Fruit fly (Drosophila melanogaster): ENCODE results near the gene RanBP3.

Gene RanBP3

DNA sequence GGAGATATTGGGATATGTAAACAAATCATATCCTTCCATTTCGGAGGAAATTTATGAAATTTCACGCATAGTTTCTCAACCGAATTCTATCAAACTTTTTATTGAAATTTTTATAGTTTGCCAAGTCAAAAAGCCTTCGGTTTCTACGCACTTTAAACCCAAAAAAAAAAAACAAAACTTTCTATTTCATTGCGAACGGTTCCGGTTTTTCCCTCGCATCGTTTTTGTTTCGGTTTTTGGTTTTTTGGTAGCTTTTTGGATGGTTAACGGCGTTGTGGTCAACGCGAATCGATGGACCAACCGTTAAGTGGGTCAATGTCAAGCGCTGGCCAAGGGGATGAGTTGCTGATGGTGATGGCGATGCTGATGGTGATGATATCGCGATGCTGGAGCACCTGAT lies 11.7 kb downstream of the RanBP3 start:
- TF ChIP-seq pan (optimal IDR thresholded peaks at IDR 0.05): no peak
- TF ChIP-seq psq (optimal IDR thresholded peaks at IDR 0.05): no peak
- no peak for TF ChIP-seq CG8478 (optimal IDR thresholded peaks at IDR 0.05)
- no peak for TF ChIP-seq EcR (GFP tag; optimal IDR thresholded peaks at IDR 0.05)
- TF ChIP-seq usp (GFP tag; optimal IDR thresholded peaks at IDR 0.05): no peak
- TF ChIP-seq Dll (optimal IDR thresholded peaks at IDR 0.05): no peak

DNA sequence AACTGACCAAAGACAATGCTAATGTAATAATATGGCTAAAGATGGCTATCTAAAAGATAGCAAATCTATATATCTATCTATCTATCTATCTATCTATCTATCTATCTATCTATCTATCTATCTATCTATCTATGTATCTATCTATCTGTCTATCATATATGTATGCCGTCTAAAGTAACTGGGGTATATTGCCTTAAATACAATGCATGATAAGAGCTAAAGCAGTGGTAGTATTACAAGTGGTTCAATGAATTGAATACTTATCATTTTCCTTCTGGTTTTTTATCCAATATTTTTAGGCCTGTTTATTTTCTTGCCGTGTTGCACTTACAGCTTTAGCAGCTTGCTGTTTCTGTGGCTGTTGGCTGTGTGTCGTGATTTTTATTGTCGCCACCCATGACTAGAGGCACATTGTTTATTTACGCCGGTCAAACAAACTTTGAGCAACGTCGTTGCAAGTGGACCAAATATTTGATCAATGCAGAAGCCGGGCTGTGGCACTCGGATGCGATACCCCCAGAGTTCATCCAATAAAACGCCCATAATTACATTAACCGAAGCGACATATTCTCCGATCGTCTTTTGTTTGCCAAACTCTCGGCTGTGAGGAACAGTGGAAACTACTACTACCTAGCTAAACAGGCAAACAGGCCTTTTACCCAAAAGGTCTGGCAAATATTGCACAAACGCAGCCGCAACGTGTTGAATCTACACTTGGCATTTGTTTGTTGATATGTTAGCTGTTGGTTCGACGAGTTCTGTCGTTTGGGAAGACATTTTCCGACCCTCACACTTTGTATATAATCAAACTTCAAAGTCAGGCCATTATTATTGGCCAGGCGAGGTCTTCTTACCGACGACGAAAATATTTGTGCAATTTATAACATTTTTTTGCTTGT lies 14.7 kb downstream of the RanBP3 start:
- TF ChIP-seq psq (optimal IDR thresholded peaks at IDR 0.05) (no peak), CG8478 (optimal IDR thresholded peaks at IDR 0.05) (no peak), Dll (optimal IDR thresholded peaks at IDR 0.05) (no peak), pan (optimal IDR thresholded peaks at IDR 0.05) (no peak), usp (GFP tag; optimal IDR thresholded peaks at IDR 0.05) (no peak), EcR (GFP tag; optimal IDR thresholded peaks at IDR 0.05) (no peak)

DNA sequence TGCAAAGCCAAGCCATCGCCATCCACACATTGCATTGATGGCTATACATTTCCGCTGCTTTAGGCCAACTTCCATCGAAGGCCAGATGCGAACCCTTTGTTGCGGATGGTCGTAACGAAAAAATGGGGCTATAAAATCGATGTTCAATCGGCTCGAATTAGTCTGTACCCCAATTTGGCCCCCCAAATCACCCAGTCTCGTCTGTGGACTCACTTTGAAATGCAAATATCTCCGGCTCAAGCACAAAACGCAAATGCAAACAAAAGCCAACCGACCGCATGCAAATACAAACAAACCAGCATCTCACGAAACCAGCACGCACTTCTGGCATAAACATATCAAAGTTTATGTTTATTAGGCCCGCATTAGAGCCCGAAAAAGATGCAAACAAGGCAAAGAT lies 16.3 kb downstream of the RanBP3 start:
- TF ChIP-seq psq (optimal IDR thresholded peaks at IDR 0.05) (no peak), pan (optimal IDR thresholded peaks at IDR 0.05) (no peak), EcR (GFP tag; optimal IDR thresholded peaks at IDR 0.05) (no peak), CG8478 (optimal IDR thresholded peaks at IDR 0.05) (no peak), Dll (optimal IDR thresholded peaks at IDR 0.05) (no peak), usp (GFP tag; optimal IDR thresholded peaks at IDR 0.05) (no peak)

DNA sequence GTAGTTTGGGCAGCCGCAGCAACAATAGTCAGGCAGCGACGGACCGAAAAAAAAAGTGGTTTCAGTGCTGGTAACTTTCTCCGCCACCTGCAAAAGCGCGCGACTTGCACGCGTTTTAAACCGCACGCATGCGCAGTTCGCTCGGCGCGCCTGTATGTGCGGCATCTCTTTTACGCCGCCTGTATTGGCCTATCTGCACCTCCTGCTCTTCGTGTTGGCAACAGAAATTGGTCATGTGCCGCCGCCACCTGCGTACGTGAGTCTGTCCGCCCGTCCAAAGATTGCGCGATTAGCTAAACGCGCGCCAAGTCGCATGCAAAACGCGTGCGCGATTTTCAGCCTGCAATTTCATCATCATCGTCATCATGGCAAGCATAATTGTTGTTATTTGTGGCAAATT lies 17.0 kb downstream of the RanBP3 start:
- TF ChIP-seq EcR (GFP tag; optimal IDR thresholded peaks at IDR 0.05) (no peak), psq (optimal IDR thresholded peaks at IDR 0.05) (no peak), CG8478 (optimal IDR thresholded peaks at IDR 0.05) (no peak), pan (optimal IDR thresholded peaks at IDR 0.05) (no peak), usp (GFP tag; optimal IDR thresholded peaks at IDR 0.05) (no peak), Dll (optimal IDR thresholded peaks at IDR 0.05) (no peak)

DNA sequence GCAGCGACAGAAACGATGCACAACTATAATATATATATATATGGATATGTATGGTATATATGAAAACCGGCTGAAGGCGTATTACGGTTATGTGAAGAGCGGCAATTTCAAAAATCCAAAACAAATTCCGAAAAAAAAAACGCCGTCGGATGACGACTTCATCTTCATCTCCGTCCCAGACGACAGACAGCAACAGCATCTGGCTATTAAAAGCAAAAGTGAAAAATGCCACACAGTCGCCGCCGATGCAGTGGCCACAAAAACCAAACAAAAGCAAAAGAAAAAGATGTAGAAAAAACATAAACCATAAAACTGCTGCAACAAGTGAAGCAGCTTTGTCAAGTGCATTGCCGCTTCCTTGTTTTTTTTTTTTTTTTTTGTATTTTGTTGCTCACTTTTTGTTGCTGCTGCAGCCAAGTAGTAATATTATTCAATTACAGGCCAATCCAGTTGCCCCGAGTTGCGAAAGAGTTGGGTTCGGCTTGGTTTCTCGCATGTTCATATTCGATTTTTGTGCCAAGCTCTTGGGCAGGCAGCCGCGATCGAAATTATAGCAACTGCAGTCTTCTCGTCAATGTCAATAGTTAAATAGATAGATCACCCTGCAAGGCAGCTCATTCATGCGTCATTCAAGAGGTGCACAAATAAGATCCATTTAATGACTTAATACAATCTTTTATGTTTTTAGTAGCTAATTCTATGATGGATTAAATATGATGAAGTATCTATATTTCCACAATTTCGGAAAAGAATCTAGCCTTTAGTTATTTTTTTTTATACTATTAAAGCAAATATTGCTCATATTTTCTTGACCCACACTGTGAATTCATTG lies 17.8 kb downstream of the RanBP3 start:
- TF ChIP-seq EcR (GFP tag; optimal IDR thresholded peaks at IDR 0.05): no peak
- no peak for TF ChIP-seq Dll (optimal IDR thresholded peaks at IDR 0.05)
- no peak for TF ChIP-seq pan (optimal IDR thresholded peaks at IDR 0.05)
- no peak for TF ChIP-seq usp (GFP tag; optimal IDR thresholded peaks at IDR 0.05)
- TF ChIP-seq CG8478 (optimal IDR thresholded peaks at IDR 0.05): no peak
- no peak for TF ChIP-seq psq (optimal IDR thresholded peaks at IDR 0.05)

DNA sequence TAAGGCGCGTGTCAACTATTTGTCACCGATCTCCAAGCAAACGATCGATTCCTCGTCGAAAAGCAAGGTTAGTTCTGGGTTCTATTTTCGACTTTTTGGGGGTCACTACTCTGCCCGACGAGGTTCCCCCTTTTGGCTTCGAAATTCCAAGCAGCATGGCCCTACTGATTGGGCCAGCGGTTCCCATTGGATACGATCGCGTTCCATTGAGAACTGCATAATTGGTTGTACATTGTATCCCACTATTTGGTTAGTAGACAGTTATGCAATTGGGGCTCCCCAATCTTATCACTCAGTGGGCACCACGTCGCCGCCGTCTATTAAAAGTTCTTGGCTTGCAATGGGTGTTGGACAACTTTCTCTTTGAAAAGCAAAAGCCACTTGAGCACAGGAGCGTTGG lies 18.9 kb downstream of the RanBP3 start:
- TF ChIP-seq Dll (optimal IDR thresholded peaks at IDR 0.05): no peak
- no peak for TF ChIP-seq psq (optimal IDR thresholded peaks at IDR 0.05)
- no peak for TF ChIP-seq pan (optimal IDR thresholded peaks at IDR 0.05)
- no peak for TF ChIP-seq CG8478 (optimal IDR thresholded peaks at IDR 0.05)
- no peak for TF ChIP-seq EcR (GFP tag; optimal IDR thresholded peaks at IDR 0.05)
- no peak for TF ChIP-seq usp (GFP tag; optimal IDR thresholded peaks at IDR 0.05)

DNA sequence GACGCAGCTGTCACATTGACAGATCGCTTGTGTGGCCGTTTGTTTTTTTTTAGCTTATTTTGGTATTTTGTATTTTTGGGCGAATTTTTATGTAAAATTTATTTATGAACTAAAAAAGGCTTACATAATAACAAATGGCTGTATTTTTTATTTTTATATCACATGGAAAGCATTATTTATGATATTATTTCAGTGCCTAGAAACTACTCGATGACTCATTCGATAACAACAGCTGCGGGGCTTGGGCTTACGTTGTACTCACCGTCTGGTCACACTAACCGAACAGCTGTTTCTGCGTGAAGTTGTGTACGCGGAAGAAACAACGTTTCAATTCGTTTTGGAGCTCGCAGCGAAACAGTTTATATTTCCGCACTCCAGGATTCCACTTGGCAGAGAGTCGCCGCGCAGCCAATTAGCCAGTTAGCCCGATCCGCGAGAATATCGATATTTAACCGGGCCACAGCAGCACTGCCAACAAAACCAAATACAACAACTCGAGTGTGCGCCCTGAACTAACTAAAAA lies 19.6 kb downstream of the RanBP3 start, which contains the start of the genes Hmgcr and Rpn9:
TSS of gene Hmgcr (plus strand) at position 335 of the 523 bp plus-strand sequence.
TSS of gene Rpn9 (minus strand) at position 473 of the 523 bp plus-strand sequence.
- TF ChIP-seq CG8478 (optimal IDR thresholded peaks at IDR 0.05) (no peak), EcR (GFP tag; optimal IDR thresholded peaks at IDR 0.05) (no peak), Dll (optimal IDR thresholded peaks at IDR 0.05) (no peak), usp (GFP tag; optimal IDR thresholded peaks at IDR 0.05) (no peak), pan (optimal IDR thresholded peaks at IDR 0.05) (no peak), psq (optimal IDR thresholded peaks at IDR 0.05) (no peak)

DNA sequence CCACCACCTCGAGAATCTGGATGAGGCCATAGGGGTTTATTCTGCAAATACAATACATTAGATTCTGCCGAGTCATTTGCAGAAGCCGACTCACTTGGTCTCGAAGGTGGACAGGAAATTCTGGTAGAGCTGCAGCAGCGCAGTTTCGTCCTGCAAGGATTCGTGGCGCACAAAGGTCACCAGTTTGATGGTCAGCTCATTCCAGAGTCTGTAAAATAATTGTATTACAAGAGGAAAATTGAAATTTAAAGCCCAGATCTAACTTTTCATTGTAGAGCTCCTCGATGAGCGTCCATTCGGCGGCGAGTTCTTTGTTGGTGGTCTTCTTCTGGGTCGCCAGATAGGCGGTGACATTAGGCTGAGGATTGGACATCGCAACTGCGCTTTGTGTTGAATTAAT lies 20.1 kb downstream of the RanBP3 start:
- TF ChIP-seq EcR (GFP tag; optimal IDR thresholded peaks at IDR 0.05) (no peak), Dll (optimal IDR thresholded peaks at IDR 0.05) (no peak), pan (optimal IDR thresholded peaks at IDR 0.05) (no peak), CG8478 (optimal IDR thresholded peaks at IDR 0.05) (no peak), psq (optimal IDR thresholded peaks at IDR 0.05) (no peak), usp (GFP tag; optimal IDR thresholded peaks at IDR 0.05) (no peak)

DNA sequence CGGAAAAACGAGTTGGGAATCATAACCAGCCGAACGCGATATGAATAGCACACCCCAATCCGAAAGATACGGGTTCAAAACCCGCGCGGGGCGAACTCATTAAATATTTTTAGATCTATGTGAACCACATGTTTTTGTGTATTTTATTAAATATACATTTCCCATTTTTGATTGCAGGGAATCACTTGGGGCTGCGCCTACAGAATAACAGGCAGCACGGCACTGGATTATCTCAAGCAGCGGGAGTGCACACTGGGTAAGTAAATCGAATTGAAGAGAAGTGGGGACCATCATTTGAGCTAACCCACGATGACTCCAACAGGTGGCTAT lies 22.2 kb downstream of the RanBP3 start:
- TF ChIP-seq CG8478 (optimal IDR thresholded peaks at IDR 0.05): no peak
- TF ChIP-seq Dll (optimal IDR thresholded peaks at IDR 0.05): no peak
- TF ChIP-seq psq (optimal IDR thresholded peaks at IDR 0.05): no peak
- TF ChIP-seq pan (optimal IDR thresholded peaks at IDR 0.05): no peak

DNA sequence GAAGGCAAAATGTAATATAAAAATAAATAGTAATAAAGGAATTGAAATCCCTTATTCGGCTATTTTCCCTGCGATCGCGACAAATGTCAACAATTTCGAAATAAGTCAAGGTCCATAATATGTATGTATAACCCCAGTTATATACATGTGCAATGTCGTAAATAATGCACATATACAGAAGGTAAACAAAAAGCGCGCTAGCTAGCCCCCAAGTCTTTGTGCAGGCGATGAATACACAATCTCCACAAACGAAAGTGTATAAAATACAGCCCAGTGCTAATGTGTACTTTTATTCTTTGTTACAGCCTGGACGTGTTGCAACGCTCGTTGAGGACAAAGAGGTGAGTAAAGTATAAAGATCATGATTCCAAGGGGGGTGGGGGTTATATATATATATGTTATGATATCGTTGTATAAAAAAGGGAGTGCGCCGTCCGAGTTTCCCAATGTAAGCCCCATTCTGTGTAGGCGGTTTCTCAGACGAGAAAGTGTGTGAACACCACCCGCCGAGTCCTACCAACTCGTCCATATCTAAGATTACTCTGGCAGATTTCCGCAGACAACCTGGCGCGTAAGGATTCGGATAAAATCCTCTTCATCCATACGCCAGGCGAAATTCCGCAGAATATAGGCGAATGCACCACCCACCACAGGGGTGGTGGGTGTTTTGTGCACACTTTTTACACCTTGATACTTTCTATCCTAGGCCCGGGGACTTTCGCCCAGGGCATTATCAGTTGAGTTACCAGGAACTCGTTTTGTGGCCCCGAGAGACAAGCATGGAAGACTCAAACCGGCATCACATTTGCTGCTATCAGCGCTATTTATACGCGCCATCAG lies 22.8 kb downstream of the RanBP3 start:
- TF ChIP-seq EcR (GFP tag; optimal IDR thresholded peaks at IDR 0.05) (no peak), psq (optimal IDR thresholded peaks at IDR 0.05) (no peak), Dll (optimal IDR thresholded peaks at IDR 0.05) (no peak), usp (GFP tag; optimal IDR thresholded peaks at IDR 0.05) (no peak), CG8478 (optimal IDR thresholded peaks at IDR 0.05) (no peak), pan (optimal IDR thresholded peaks at IDR 0.05) (no peak)

DNA sequence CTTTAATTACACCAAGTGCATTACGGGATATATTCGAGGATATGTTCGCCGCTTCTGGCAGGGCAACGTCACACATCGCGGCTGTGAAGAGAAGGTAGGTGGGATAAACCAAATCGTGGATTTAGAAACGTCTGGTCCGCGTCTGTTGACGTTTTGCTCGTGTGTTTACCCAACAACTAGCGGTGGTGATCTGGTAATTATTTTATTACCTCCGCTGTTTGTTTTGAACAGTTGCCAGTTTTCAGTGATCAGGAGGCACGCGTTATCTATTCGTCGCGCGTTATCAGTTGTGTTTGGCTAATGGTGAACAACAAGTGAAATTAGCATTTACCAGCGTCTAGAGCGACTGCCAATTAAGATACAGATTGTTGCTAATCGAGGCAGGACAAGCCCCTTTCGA lies 23.6 kb downstream of the RanBP3 start:
- TF ChIP-seq CG8478 (optimal IDR thresholded peaks at IDR 0.05) (no peak), psq (optimal IDR thresholded peaks at IDR 0.05) (no peak), EcR (GFP tag; optimal IDR thresholded peaks at IDR 0.05) (no peak), Dll (optimal IDR thresholded peaks at IDR 0.05) (no peak), pan (optimal IDR thresholded peaks at IDR 0.05) (no peak), usp (GFP tag; optimal IDR thresholded peaks at IDR 0.05) (no peak)

Measured in whole organism.